Worm (Caenorhabditis elegans): ENCODE results near the gene hrg-3.
A peak's percentile ranks its signal among the peaks of the same experiment; 100 is the strongest.

hrg-3 gene

DNA sequence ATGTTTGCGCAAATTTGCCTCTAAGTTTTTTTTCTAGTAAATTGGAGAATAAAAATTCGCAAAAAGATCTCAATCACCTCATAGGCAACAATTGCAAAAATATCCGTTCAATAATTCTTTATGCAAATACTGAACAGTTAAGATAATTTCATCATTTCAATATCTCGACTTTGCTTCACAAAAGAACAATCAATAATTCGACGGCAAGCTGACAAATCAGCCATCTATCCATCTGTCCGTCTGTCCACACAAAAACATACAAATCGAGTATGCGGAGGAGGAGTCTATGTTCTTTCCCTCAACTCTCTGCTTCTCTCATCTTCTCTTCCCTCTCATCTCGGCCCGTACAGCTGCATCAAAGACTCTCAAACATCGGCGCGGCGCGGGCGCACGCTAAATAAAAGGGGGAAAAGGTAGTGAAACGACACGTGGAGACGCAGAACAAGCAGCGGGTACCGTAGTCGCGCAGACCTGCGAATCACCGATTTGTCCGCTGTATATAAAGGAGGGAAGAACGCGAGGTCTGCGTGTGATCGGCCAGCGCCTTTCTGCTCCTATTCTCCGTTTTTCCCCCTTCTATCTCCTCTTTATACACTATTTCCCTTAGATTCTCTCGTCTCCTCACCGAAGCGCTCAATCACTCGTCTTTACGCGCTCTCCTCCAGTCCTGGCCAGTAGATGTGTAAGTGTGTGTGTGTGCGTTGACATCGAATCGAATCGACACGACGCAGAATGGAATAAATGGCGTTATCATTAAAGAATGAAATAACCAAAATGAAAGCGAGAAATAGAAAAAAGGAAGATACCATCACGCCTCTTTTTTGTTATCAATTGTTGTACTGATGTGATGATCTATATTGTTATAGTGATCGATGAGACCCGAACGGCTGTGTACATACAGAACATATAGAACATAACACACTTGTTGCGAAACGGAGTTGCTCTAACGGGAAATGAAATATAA lies 25.2 kb upstream of the hrg-3 start (continued):
- TF ChIP-seq fkh-10 (GFP tag; optimal IDR thresholded peaks at IDR 0.05) (peak; percentile 96), xbp-1 (tag; optimal IDR thresholded peaks at IDR 0.05) (peak; percentile 98), dpl-1 (GFP tag; optimal IDR thresholded peaks at IDR 0.05) (peak; percentile 65 to 77 (median 68)), ztf-4 (tag; optimal IDR thresholded peaks at IDR 0.05) (peak; percentile 88), nhr-28 (tag; optimal IDR thresholded peaks at IDR 0.05) (no peak), aha-1 (tag; optimal IDR thresholded peaks at IDR 0.05) (no peak), lin-14 (GFP tag; optimal IDR thresholded peaks at IDR 0.05) (peak; percentile 100), mdl-1 (tag; optimal IDR thresholded peaks at IDR 0.05) (peak; percentile 74 to 97)

DNA sequence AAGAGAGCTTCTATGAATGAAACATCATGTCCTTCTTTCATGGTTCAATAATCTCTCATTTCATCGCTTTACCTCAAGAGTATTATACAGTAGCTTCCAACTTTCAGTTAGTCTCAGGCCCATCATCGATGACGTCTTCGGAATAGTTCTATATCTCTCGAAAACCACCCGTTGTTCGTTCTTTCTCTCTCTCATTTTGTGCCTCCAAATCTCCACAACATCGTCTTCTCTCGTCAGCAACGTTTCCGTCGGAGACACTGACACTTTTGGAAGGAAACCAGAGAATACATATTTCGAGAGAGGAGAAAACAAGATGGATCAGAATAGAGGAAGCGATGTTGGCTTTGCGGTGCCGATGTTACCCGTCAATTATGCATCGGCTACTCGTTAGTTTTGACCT lies 24.4 kb upstream of the hrg-3 start:
- TF ChIP-seq mef-2 (tag; optimal IDR thresholded peaks at IDR 0.05), result no peak
- no peak for TF ChIP-seq irx-1 (tag; optimal IDR thresholded peaks at IDR 0.05)
- no peak for TF ChIP-seq C16A3.4 (tag; optimal IDR thresholded peaks at IDR 0.05)
- no peak for TF ChIP-seq fkh-4 (tag; optimal IDR thresholded peaks at IDR 0.05; ENCODE audit: borderline replicate concordance)
- no peak for TF ChIP-seq fkh-10 (GFP tag; optimal IDR thresholded peaks at IDR 0.05)
- peak in 1 of 3 experiments; percentile 43 for TF ChIP-seq ceh-82 (tag; optimal IDR thresholded peaks at IDR 0.05)
- TF ChIP-seq nhr-71 (tag; optimal IDR thresholded peaks at IDR 0.05), result no peak
- TF ChIP-seq lin-14 (GFP tag; optimal IDR thresholded peaks at IDR 0.05), result peak; percentile 62
- no peak for TF ChIP-seq lir-3 (tag; optimal IDR thresholded peaks at IDR 0.05; ENCODE audit: poor library complexity)
- TF ChIP-seq isw-1 (GFP tag; IDR thresholded peaks at IDR 0.05), result no peak
- TF ChIP-seq sox-4 (tag; optimal IDR thresholded peaks at IDR 0.05), result no peak
- TF ChIP-seq unc-130 (tag; optimal IDR thresholded peaks at IDR 0.05), result no peak
- TF ChIP-seq unc-62 (GFP tag; optimal IDR thresholded peaks at IDR 0.05), result no peak
- TF ChIP-seq ets-5 (GFP tag; IDR thresholded peaks at IDR 0.05), result no peak
- no peak for TF ChIP-seq fos-1 (tag; optimal IDR thresholded peaks at IDR 0.05)
- TF ChIP-seq C04F5.9 (tag; optimal IDR thresholded peaks at IDR 0.05), result no peak
- TF ChIP-seq mep-1 (tag; optimal IDR thresholded peaks at IDR 0.05), result peak; percentile 20
- no peak for TF ChIP-seq dpl-1 (GFP tag; optimal IDR thresholded peaks at IDR 0.05)
- TF ChIP-seq mdl-1 (tag; optimal IDR thresholded peaks at IDR 0.05), result no peak
- TF ChIP-seq hlh-17 (GFP tag; optimal IDR thresholded peaks at IDR 0.05; ENCODE audit: borderline replicate concordance), result no peak
- TF ChIP-seq ceh-63 (GFP tag; optimal IDR thresholded peaks at IDR 0.05), result no peak
- TF ChIP-seq fkh-8 (tag; optimal IDR thresholded peaks at IDR 0.05), result no peak
- TF ChIP-seq snu-23 (GFP tag; optimal IDR thresholded peaks at IDR 0.05), result no peak
- TF ChIP-seq nhr-47 (tag; optimal IDR thresholded peaks at IDR 0.05), result no peak
- no peak for TF ChIP-seq efl-1 (optimal IDR thresholded peaks at IDR 0.05)
- TF ChIP-seq efl-1 (GFP tag; optimal IDR thresholded peaks at IDR 0.05 in 1 of 2), result peak in 1 of 2 experiments; percentile 90
- TF ChIP-seq elt-3 (tag; optimal IDR thresholded peaks at IDR 0.05), result no peak
- no peak for TF ChIP-seq sup-37 (GFP tag; optimal IDR thresholded peaks at IDR 0.05)
- TF ChIP-seq efl-3 (GFP tag; optimal IDR thresholded peaks at IDR 0.05), result no peak
- TF ChIP-seq jun-1 (tag; optimal IDR thresholded peaks at IDR 0.05), result no peak
- no peak for TF ChIP-seq lin-35 (GFP tag; optimal IDR thresholded peaks at IDR 0.05)
- no peak for TF ChIP-seq nhr-28 (tag; optimal IDR thresholded peaks at IDR 0.05)
- TF ChIP-seq unc-86 (tag; optimal IDR thresholded peaks at IDR 0.05), result no peak
- no peak for TF ChIP-seq lin-15B (tag; optimal IDR thresholded peaks at IDR 0.05)
- TF ChIP-seq blmp-1 (tag; optimal IDR thresholded peaks at IDR 0.05), result peak; percentile 71
- TF ChIP-seq unc-30 (tag; optimal IDR thresholded peaks at IDR 0.05), result no peak
- no peak for TF ChIP-seq nhr-90 (tag; optimal IDR thresholded peaks at IDR 0.05; ENCODE audit: poor library complexity)
- no peak for TF ChIP-seq ceh-88 (GFP tag; IDR thresholded peaks at IDR 0.05)
- TF ChIP-seq grh-1 (GFP tag; IDR thresholded peaks at IDR 0.05), result no peak
- no peak for TF ChIP-seq ceh-8 (GFP tag; optimal IDR thresholded peaks at IDR 0.05)
- TF ChIP-seq lsy-2 (tag; optimal IDR thresholded peaks at IDR 0.05), result peak in 1 of 2 experiments; percentile 37
- no peak for TF ChIP-seq ztf-11 (tag; optimal IDR thresholded peaks at IDR 0.05)
- TF ChIP-seq unc-98 (GFP tag; IDR thresholded peaks at IDR 0.05), result no peak
- no peak for TF ChIP-seq nhr-85 (tag)
- no peak for TF ChIP-seq zip-4 (GFP tag; optimal IDR thresholded peaks at IDR 0.05)

Data from whole organism, L1 larva.